Worm (Caenorhabditis elegans): ENCODE measurements around the gene F58A3.4.

The F58A3.4 gene

DNA sequence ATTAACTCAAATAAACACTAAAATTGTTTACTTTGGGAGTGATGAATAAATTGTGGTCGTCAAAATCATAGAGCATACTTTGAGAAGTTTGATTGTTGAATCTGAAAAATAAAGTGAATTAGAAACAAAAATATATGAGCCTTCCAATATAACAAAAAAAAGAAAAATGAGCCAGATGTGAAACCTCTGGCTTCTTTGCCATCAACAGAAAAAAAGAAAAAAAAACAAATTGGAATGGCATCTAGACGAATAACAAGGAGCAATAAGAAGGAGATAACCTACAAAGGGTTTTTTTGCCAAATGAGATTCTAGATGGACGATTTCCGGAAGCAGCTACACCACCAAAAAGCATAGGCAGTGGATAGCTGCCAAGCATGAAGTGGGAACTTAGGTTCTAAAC lies at the start of gene F58A3.4:
F58A3.4 (minus strand) TSS at position 101 of the 400 bp plus-strand sequence.
- TF ChIP-seq pha-4 (tag; optimal IDR thresholded peaks at IDR 0.05) (no peak), zfh-2 (GFP tag; conservative IDR thresholded peaks at IDR 0.05) (no peak), lsl-1 (GFP tag; optimal IDR thresholded peaks at IDR 0.05) (no peak), F23B12.7 (tag; optimal IDR thresholded peaks at IDR 0.05; ENCODE audit: insufficient read depth) (no peak), ZK185.1 (tag; optimal IDR thresholded peaks at IDR 0.05; ENCODE audit: poor library complexity, severe bottlenecking) (no peak), C06A6.2 (GFP tag; conservative IDR thresholded peaks at IDR 0.05) (no peak), T07F8.4 (tag; optimal IDR thresholded peaks at IDR 0.05) (no peak)

DNA sequence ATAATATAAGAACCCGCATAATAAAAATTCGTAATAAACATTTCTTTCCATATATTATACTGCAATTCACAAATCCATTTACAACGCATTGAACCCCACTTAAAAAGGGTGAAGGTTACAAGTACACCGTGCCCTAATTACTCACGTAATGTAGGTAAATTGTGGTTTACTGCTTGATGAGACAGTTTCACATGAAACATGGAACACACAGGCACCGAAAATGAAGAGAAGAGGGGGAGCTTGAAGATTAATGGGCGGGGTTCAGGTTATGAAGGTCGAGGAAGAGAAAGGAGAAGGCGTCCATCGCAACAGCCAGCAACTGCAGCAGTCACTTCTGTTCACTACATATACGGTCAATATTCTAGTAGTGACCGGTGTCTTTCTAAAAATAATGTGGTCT lies 49.3 kb upstream of the F58A3.4 start, which contains the start of gene lpr-6:
lpr-6 (plus strand) TSS at position 251 of the 400 bp plus-strand sequence.
- TF ChIP-seq efl-1 (GFP tag; optimal IDR thresholded peaks at IDR 0.05) (no peak), ama-1 (optimal IDR thresholded peaks at IDR 0.05) (no peak), ama-1 (GFP tag; optimal IDR thresholded peaks at IDR 0.05) (no peak), madf-6 (GFP tag; IDR thresholded peaks at IDR 0.05) (no peak), zim-3 (tag; optimal IDR thresholded peaks at IDR 0.05) (no peak), snpc-1.3 (tag; optimal IDR thresholded peaks at IDR 0.05; ENCODE audit: insufficient read depth) (no peak), madf-10 (tag; optimal IDR thresholded peaks at IDR 0.05) (no peak), nhr-27 (tag; optimal IDR thresholded peaks at IDR 0.05) (no peak), F52B5.7 (tag; optimal IDR thresholded peaks at IDR 0.05) (no peak), egl-18 (GFP tag; IDR thresholded peaks at IDR 0.05) (no peak), ztf-18 (tag; optimal IDR thresholded peaks at IDR 0.05) (no peak), ztf-25 (GFP tag; IDR thresholded peaks at IDR 0.05) (no peak), K11D2.4 (GFP tag; IDR thresholded peaks at IDR 0.05) (no peak), T26A5.8 (tag; optimal IDR thresholded peaks at IDR 0.05) (no peak), F37B4.10 (GFP tag; IDR thresholded peaks at IDR 0.05) (no peak), F55B11.4 (tag; optimal IDR thresholded peaks at IDR 0.05; ENCODE audit: borderline replicate concordance, insufficient read depth) (no peak), ccch-3 (GFP tag; optimal IDR thresholded peaks at IDR 0.05) (no peak), hlh-12 (tag; optimal IDR thresholded peaks at IDR 0.05) (no peak), F49E8.2 (tag; optimal IDR thresholded peaks at IDR 0.05; ENCODE audit: insufficient read depth) (no peak), D2030.7 (GFP tag; IDR thresholded peaks at IDR 0.05) (no peak)

DNA sequence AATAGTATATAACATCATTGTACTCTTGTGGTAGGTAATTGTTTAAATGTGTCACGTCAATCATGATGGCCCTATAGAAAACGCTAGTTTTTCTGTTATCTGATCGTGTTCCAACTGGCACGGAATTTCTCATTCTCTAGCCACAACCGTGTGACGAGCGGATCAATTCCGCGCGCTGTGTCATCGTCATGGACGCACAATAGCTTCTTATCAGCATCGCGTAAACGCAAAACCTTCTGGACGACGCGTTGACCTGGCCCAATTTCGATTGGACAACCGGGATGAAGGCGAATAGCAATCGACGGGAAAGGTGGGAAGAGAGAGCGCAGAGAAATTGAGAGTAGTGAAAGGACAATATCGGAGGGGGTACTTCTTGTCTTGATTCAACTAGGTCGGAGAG lies 46.6 kb upstream of the F58A3.4 start, which contains the start of gene lpr-3:
lpr-3 (plus strand) TSS at position 374 of the 400 bp plus-strand sequence.
- TF ChIP-seq lin-54 (GFP tag; optimal IDR thresholded peaks at IDR 0.05) (no peak), sptf-2 (GFP tag; optimal IDR thresholded peaks at IDR 0.05) (no peak), aptf-3 (GFP tag; IDR thresholded peaks at IDR 0.05) (no peak), Y53G8AR.9 (GFP tag; conservative IDR thresholded peaks at IDR 0.05) (no peak), nfya-1 (tag; optimal IDR thresholded peaks at IDR 0.05; ENCODE audit: borderline replicate concordance, insufficient read depth) (no peak), xnd-1 (tag; optimal IDR thresholded peaks at IDR 0.05) (no peak), madf-6 (GFP tag; IDR thresholded peaks at IDR 0.05) (no peak)

DNA sequence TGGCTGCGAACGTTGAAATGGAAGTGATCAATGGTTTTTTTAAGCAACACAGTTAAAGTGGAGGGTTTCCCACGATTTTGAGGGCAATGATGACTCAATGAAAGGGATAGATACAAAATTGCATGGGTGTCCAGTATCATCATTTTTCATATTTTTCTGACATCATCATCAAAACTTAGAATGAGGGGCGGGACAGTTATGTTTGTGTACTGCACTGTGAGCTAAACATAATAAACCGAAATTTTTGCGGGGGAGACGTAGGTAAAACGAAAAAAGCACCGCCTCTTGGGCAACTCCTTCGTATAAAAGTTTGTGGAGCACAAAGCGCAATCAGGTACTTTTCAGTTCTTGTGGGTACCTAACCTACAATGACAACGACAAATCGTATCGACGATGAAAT lies 43.1 kb upstream of the F58A3.4 start, which contains the start of gene C09F12.2:
C09F12.2 (plus strand) TSS at position 301 of the 400 bp plus-strand sequence.
- TF ChIP-seq mcd-1 (GFP tag; IDR thresholded peaks at IDR 0.05) (no peak), aptf-3 (GFP tag; IDR thresholded peaks at IDR 0.05) (no peak), Y53G8AR.9 (GFP tag; conservative IDR thresholded peaks at IDR 0.05) (no peak), cebp-2 (GFP tag; IDR thresholded peaks at IDR 0.05) (no peak), ceh-100 (GFP tag; IDR thresholded peaks at IDR 0.05) (no peak), ceh-40 (GFP tag; IDR thresholded peaks at IDR 0.05) (no peak), F57A8.1 (GFP tag; optimal IDR thresholded peaks at IDR 0.05) (no peak), unc-62 (GFP tag; optimal IDR thresholded peaks at IDR 0.05) (no peak), Y79H2A.3 (GFP tag; conservative IDR thresholded peaks at IDR 0.05) (no peak), nhr-120 (GFP tag; IDR thresholded peaks at IDR 0.05) (no peak), B0019.2 (GFP tag; conservative IDR thresholded peaks at IDR 0.05) (no peak), dpff-1 (tag; optimal IDR thresholded peaks at IDR 0.05) (no peak), hrde-1 (tag; optimal IDR thresholded peaks at IDR 0.05; ENCODE audit: borderline replicate concordance) (no peak), aptf-2 (GFP tag; conservative IDR thresholded peaks at IDR 0.05) (no peak), madf-6 (GFP tag; IDR thresholded peaks at IDR 0.05) (no peak), K11D2.4 (GFP tag; IDR thresholded peaks at IDR 0.05) (no peak)

Data from whole organism, young adult.